Worm (Caenorhabditis elegans) whole organism, L4 larva: Measurements from ENCODE around the gene Y66A7A.4.

Experiments
- F44E2.7 ChIP-seq: fragments of 200-800 bp; sonication (Bioruptor generic); IDR thresholded peaks from 2 replicates; pipeline ENCODE4 v2.1.2; 2022; ENCODE audit warnings: missing genetic modification characterization, missing compliant biosample characterization
- ceh-82 ChIP-seq: sonication (generic microtip); optimal IDR thresholded peaks from 2 replicates; lab custom pipeline; 2017; ENCODE audit warnings: missing biosample characterization, missing genetic modification characterization
- zip-11 ChIP-seq: fragments of 200-800 bp; sonication (Bioruptor generic); IDR thresholded peaks from 2 replicates; pipeline ENCODE4 v1.3.6; 2022; ENCODE audit warnings: missing genetic modification characterization, missing compliant biosample characterization

DNA sequence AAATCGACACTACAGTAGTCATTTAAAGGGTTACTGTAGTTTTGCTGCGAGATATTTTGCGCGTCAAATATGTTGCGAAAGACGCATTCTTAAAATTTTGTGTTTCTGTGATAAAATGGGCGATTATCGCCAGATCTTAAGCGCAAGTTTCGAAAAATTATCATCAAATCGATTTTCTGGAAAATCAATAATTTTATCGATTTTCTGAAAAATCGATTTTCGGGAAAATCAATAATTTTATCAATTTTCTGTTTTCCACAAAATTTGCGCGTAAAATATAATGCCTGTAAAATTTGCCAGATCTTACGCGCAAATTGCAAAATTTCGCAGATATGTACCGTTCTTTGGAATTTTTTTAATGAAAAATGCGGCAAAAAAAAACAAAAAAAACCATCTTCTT is 20.3 kb upstream of the Y66A7A.4 start:
- no peak for TF ChIP-seq F44E2.7 (GFP tag; lab: Robert Waterston, UW)
- no peak for TF ChIP-seq ceh-82 (tag; lab: Kevin White, UChicago)
- no peak for TF ChIP-seq zip-11 (GFP tag; lab: Robert Waterston, UW)
